Fruit fly (Drosophila melanogaster) whole organism, embryonic: ENCODE measurements around the gene ck.

Experiments
- B-H1 ChIP-seq: fragments of 200-800 bp; sonication (Bioruptor generic); IDR thresholded peaks from 3 replicates; pipeline ENCODE4 v1.3.6; 2022; ENCODE audit warnings: missing biosample characterization, missing genetic modification characterization
- Bgb ChIP-seq: fragments of 200-800 bp; sonication (Bioruptor generic); IDR thresholded peaks from 2 replicates; pipeline ENCODE4 v1.3.6; 2022; ENCODE audit warnings: missing biosample characterization, missing genetic modification characterization; ENCODE audit not compliant: partially characterized antibody
- Blimp-1 ChIP-seq: fragments of 200-800 bp; sonication (Bioruptor generic); optimal IDR thresholded peaks from 3 replicates; lab custom pipeline; 2018; ENCODE audit warnings: missing biosample characterization, missing genetic modification characterization, mild to moderate bottlenecking, moderate library complexity, missing genetic modification reagents
- CG10366 ChIP-seq: fragments of 200-800 bp; sonication (Bioruptor generic); IDR thresholded peaks from 2 replicates; pipeline ENCODE4 v1.3.6; 2022; ENCODE audit warnings: missing biosample characterization, missing genetic modification characterization
- CG11085 ChIP-seq: fragments of 200-800 bp; sonication (Bioruptor generic); IDR thresholded peaks from 2 replicates; pipeline ENCODE4 v1.3.6; 2022; ENCODE audit warnings: missing biosample characterization, missing genetic modification characterization
- CG12659 ChIP-seq: fragments of 200-800 bp; sonication (Bioruptor generic); optimal IDR thresholded peaks from 3 replicates; lab custom pipeline; 2017; ENCODE audit warnings: mild to moderate bottlenecking, missing biosample characterization, missing genetic modification reagents, missing genetic modification characterization
- CG13424 ChIP-seq: fragments of 200-800 bp; sonication (Bioruptor generic); optimal IDR thresholded peaks from 2 replicates; lab custom pipeline; 2019; ENCODE audit warnings: missing biosample characterization, mild to moderate bottlenecking, missing genetic modification characterization, moderate library complexity
- CG15601 ChIP-seq: fragments of 200-800 bp; sonication (Bioruptor generic); optimal IDR thresholded peaks from 3 replicates; lab custom pipeline; 2019; ENCODE audit warnings: missing biosample characterization, mild to moderate bottlenecking, missing genetic modification characterization, moderate library complexity
- CG17385 ChIP-seq: fragments of 200-800 bp; sonication (Bioruptor generic); optimal IDR thresholded peaks from 3 replicates; lab custom pipeline; 2018; ENCODE audit warnings: missing biosample characterization, mild to moderate bottlenecking, missing genetic modification characterization
- CG17802 ChIP-seq: fragments of 200-800 bp; sonication (Bioruptor generic); optimal IDR thresholded peaks from 2 replicates; lab custom pipeline; 2018; ENCODE audit warnings: missing biosample characterization, mild to moderate bottlenecking, missing genetic modification characterization, moderate library complexity
- CG18619 ChIP-seq: fragments of 200-800 bp; sonication (Bioruptor generic); optimal IDR thresholded peaks from 3 replicates; lab custom pipeline; 2017; ENCODE audit warnings: missing biosample characterization, mild to moderate bottlenecking, missing genetic modification characterization
- CG18764 ChIP-seq: fragments of 200-800 bp; sonication (Bioruptor generic); optimal IDR thresholded peaks from 3 replicates; lab custom pipeline; 2016; ENCODE audit warnings: missing biosample characterization, missing genetic modification characterization
- CG2116 ChIP-seq: fragments of 200-800 bp; sonication (Bioruptor generic); optimal IDR thresholded peaks from 3 replicates; lab custom pipeline; 2018; ENCODE audit warnings: missing biosample characterization, mild to moderate bottlenecking, missing genetic modification characterization
- CG32532 ChIP-seq: fragments of 200-800 bp; sonication (Bioruptor generic); IDR thresholded peaks from 2 replicates; pipeline ENCODE4 v1.3.6; 2022; ENCODE audit warnings: missing biosample characterization, missing genetic modification characterization
- CG3847 ChIP-seq: fragments of 200-800 bp; sonication (Bioruptor generic); IDR thresholded peaks from 2 replicates; pipeline ENCODE4 v1.3.6; 2022; ENCODE audit warnings: missing biosample characterization, missing genetic modification characterization
- CG4404 ChIP-seq: fragments of 200-800 bp; sonication (Bioruptor generic); IDR thresholded peaks from 2 replicates; pipeline ENCODE4 v1.3.6; 2022; ENCODE audit warnings: missing biosample characterization, missing genetic modification characterization
- CG4854 ChIP-seq: fragments of 200-800 bp; sonication (Bioruptor generic); optimal IDR thresholded peaks from 2 replicates; lab custom pipeline; 2016; ENCODE audit warnings: missing biosample characterization, missing genetic modification characterization, inconsistent platforms
- CG7357 ChIP-seq: fragments of 200-800 bp; sonication (Bioruptor generic); IDR thresholded peaks from 3 replicates; pipeline ENCODE4 v1.3.6; 2022; ENCODE audit warnings: missing biosample characterization, missing genetic modification characterization
- CG7786 ChIP-seq: fragments of 200-800 bp; sonication (Bioruptor generic); optimal IDR thresholded peaks from 2 replicates; lab custom pipeline; 2016; ENCODE audit warnings: missing biosample characterization, missing genetic modification characterization
- CG9437 ChIP-seq: fragments of 200-800 bp; sonication (Bioruptor generic); optimal IDR thresholded peaks from 2 replicates; lab custom pipeline; 2018; ENCODE audit warnings: missing biosample characterization, mild to moderate bottlenecking, missing genetic modification characterization
- CG9609 ChIP-seq: fragments of 200-800 bp; sonication (Bioruptor generic); optimal IDR thresholded peaks from 3 replicates; lab custom pipeline; 2016; ENCODE audit warnings: missing biosample characterization, missing genetic modification characterization
- CkIIα-i1 ChIP-seq: fragments of 200-800 bp; sonication (Bioruptor generic); IDR thresholded peaks from 2 replicates; pipeline ENCODE4 v1.3.6; 2022; ENCODE audit warnings: missing biosample characterization, missing genetic modification characterization
- D19B ChIP-seq: fragments of 200-800 bp; sonication (Bioruptor generic); optimal IDR thresholded peaks from 2 replicates; lab custom pipeline; 2017; ENCODE audit warnings: missing biosample characterization, mild to moderate bottlenecking, missing genetic modification characterization
- Dp ChIP-seq: fragments of 200-800 bp; sonication (Bioruptor generic); optimal IDR thresholded peaks from 2 replicates; lab custom pipeline; 2018; ENCODE audit warnings: missing biosample characterization, mild to moderate bottlenecking, missing genetic modification characterization, moderate library complexity
- Dref ChIP-seq: fragments of 200-800 bp; sonication (Bioruptor generic); IDR thresholded peaks from 2 replicates; pipeline ENCODE4 v1.3.6; 2022; ENCODE audit warnings: missing biosample characterization, missing genetic modification characterization
- Eip74EF ChIP-seq, 2 experiments: fragments of 200-800 bp in 1 of 2; fragments of >200 bp in 1 of 2; sonication (Bioruptor generic) in 1 of 2; optimal IDR thresholded peaks; 2 replicates each; lab custom pipeline; 2017 to 2019; ENCODE audit warnings: missing biosample characterization in 2 of 2, missing genetic modification characterization in 2 of 2, mild to moderate bottlenecking in 1 of 2, moderate library complexity in 1 of 2
- Fer3 ChIP-seq: fragments of 200-800 bp; sonication (Bioruptor generic); optimal IDR thresholded peaks from 2 replicates; lab custom pipeline; 2018; ENCODE audit warnings: missing biosample characterization, mild to moderate bottlenecking, missing genetic modification characterization, moderate library complexity
- Hsf ChIP-seq: fragments of 200-800 bp; sonication (Bioruptor generic); optimal IDR thresholded peaks from 3 replicates; lab custom pipeline; 2016; ENCODE audit warnings: missing biosample characterization, missing genetic modification characterization
- Mad ChIP-seq: fragments of 200-800 bp; sonication (Bioruptor generic); optimal IDR thresholded peaks from 2 replicates; lab custom pipeline; 2016; ENCODE audit warnings: missing biosample characterization, missing genetic modification characterization
- Myb ChIP-seq: fragments of 200-800 bp; sonication (Bioruptor generic); optimal IDR thresholded peaks from 2 replicates; lab custom pipeline; 2016; ENCODE audit warnings: missing biosample characterization, missing genetic modification characterization
- ara ChIP-seq: fragments of 200-800 bp; sonication (Bioruptor generic); IDR thresholded peaks from 2 replicates; pipeline ENCODE4 v1.3.6; 2022; ENCODE audit warnings: missing biosample characterization, missing genetic modification characterization
- caup ChIP-seq: fragments of 200-800 bp; sonication (Bioruptor generic); optimal IDR thresholded peaks from 3 replicates; lab custom pipeline; 2017; ENCODE audit warnings: missing biosample characterization, mild to moderate bottlenecking, missing genetic modification characterization, moderate library complexity; ENCODE audit not compliant: severe bottlenecking
- cg ChIP-seq: fragments of 200-800 bp; sonication (Bioruptor generic); optimal IDR thresholded peaks from 3 replicates; lab custom pipeline; 2019; ENCODE audit warnings: missing biosample characterization, mild to moderate bottlenecking, missing genetic modification characterization, moderate library complexity
- chinmo ChIP-seq: fragments of 200-800 bp; sonication (Bioruptor generic); IDR thresholded peaks from 4 replicates; pipeline ENCODE4 v1.3.6; 2022; ENCODE audit warnings: missing biosample characterization, missing genetic modification characterization; ENCODE audit not compliant: partially characterized antibody
- dati ChIP-seq: fragments of 200-800 bp; sonication (Bioruptor generic); IDR thresholded peaks from 2 replicates; pipeline ENCODE4 v1.3.6; 2022; ENCODE audit warnings: missing biosample characterization, missing genetic modification characterization
- ftz-f1 ChIP-seq: fragments of 200-800 bp; sonication (Bioruptor generic); optimal IDR thresholded peaks from 2 replicates; lab custom pipeline; 2016; ENCODE audit warnings: missing biosample characterization, missing genetic modification characterization
- gcm ChIP-seq: fragments of 200-800 bp; sonication (Bioruptor generic); optimal IDR thresholded peaks from 2 replicates; lab custom pipeline; 2019; ENCODE audit warnings: missing biosample characterization, mild to moderate bottlenecking, missing genetic modification characterization, moderate library complexity
- her ChIP-seq: fragments of 200-800 bp; sonication (Bioruptor generic); optimal IDR thresholded peaks from 2 replicates; lab custom pipeline; 2016; ENCODE audit warnings: missing biosample characterization, missing genetic modification characterization
- ind ChIP-seq: fragments of 200-800 bp; sonication (Bioruptor generic); optimal IDR thresholded peaks from 3 replicates; lab custom pipeline; 2016; ENCODE audit warnings: missing biosample characterization, missing genetic modification characterization
- kah ChIP-seq: fragments of 200-800 bp; sonication (Bioruptor generic); optimal IDR thresholded peaks from 2 replicates; lab custom pipeline; 2018; ENCODE audit warnings: missing biosample characterization, mild to moderate bottlenecking, missing genetic modification characterization
- ken ChIP-seq: fragments of 200-800 bp; sonication (Bioruptor generic); IDR thresholded peaks from 3 replicates; pipeline ENCODE4 v1.3.6; 2022; ENCODE audit warnings: missing biosample characterization, missing genetic modification characterization
- luna ChIP-seq: fragments of 200-800 bp; sonication (Bioruptor generic); optimal IDR thresholded peaks from 2 replicates; lab custom pipeline; 2016; ENCODE audit warnings: missing biosample characterization, missing genetic modification characterization
- peb ChIP-seq: fragments of 200-800 bp; sonication (Bioruptor generic); IDR thresholded peaks from 2 replicates; pipeline ENCODE4 v1.3.6; 2022; ENCODE audit warnings: missing biosample characterization, missing genetic modification characterization
- pum ChIP-seq: fragments of 200-800 bp; sonication (Bioruptor generic); optimal IDR thresholded peaks from 2 replicates; lab custom pipeline; 2016; ENCODE audit warnings: missing biosample characterization, missing genetic modification characterization
- ranshi ChIP-seq: fragments of 200-800 bp; sonication (Bioruptor generic); IDR thresholded peaks from 2 replicates; pipeline ENCODE4 v1.3.6; 2022; ENCODE audit warnings: missing biosample characterization, missing genetic modification characterization
- sna ChIP-seq: fragments of 200-800 bp; sonication (Bioruptor generic); IDR thresholded peaks from 2 replicates; pipeline ENCODE4 v1.3.6; 2022; ENCODE audit warnings: missing biosample characterization, missing genetic modification characterization; ENCODE audit not compliant: partially characterized antibody
- tgo ChIP-seq: fragments of 200-800 bp; sonication (Bioruptor generic); IDR thresholded peaks from 3 replicates; pipeline ENCODE4 v1.3.6; 2022; ENCODE audit warnings: missing biosample characterization, missing genetic modification characterization
- trh ChIP-seq: fragments of 200-800 bp; sonication (Bioruptor generic); optimal IDR thresholded peaks from 2 replicates; lab custom pipeline; 2016; ENCODE audit warnings: missing biosample characterization, missing genetic modification characterization
- tx ChIP-seq: fragments of 200-800 bp; sonication (Bioruptor generic); optimal IDR thresholded peaks from 2 replicates; lab custom pipeline; 2016; ENCODE audit warnings: missing biosample characterization, missing genetic modification characterization
- usp ChIP-seq: fragments of >200 bp; optimal IDR thresholded peaks from 2 replicates; lab custom pipeline; 2017; ENCODE audit warnings: missing biosample characterization, missing genetic modification characterization
- zfh2 ChIP-seq: fragments of 200-800 bp; sonication (Bioruptor generic); optimal IDR thresholded peaks from 2 replicates; lab custom pipeline; 2016; ENCODE audit warnings: missing biosample characterization, missing genetic modification characterization

ck gene

dm6 chr2L:15039309-15039772 lies 18.3 kb downstream of the ck start (continued):
- TF ChIP-seq CG7786 (GFP tag; lab: Kevin White, UChicago) (peak; percentile 2), CG18619 (GFP tag; lab: Kevin White, UChicago) (peak; percentile 31), dati (no peak), CG17802 (no peak), gcm (GFP tag; lab: Kevin White, UChicago) (no peak), CG4404 (GFP tag; lab: Robert Waterston, UW) (no peak), CG10366 (GFP tag; lab: Robert Waterston, UW) (0 out of 2 replicates have a peak, but pooled peaks have one; percentile 15), CG13424 (tag; lab: Kevin White, UChicago) (no peak), Myb (GFP tag; lab: Kevin White, UChicago) (peak; percentile 19), caup (GFP tag; lab: Kevin White, UChicago) (peak; percentile 21), pum (GFP tag; lab: Kevin White, UChicago) (peak; percentile 23), CG12659 (GFP tag; lab: Kevin White, UChicago) (peak; percentile 60), ranshi (0 out of 2 replicates have a peak, but pooled peaks have one; percentile 47), luna (GFP tag; lab: Kevin White, UChicago) (no peak), Blimp-1 (GFP tag; lab: Kevin White, UChicago) (no peak), CG7357 (GFP tag; lab: Robert Waterston, UW) (no peak), zfh2 (GFP tag; lab: Kevin White, UChicago) (peak; percentile 67), cg (GFP tag; lab: Kevin White, UChicago) (peak; percentile 55), Mad (GFP tag; lab: Kevin White, UChicago) (no peak), peb (GFP tag; lab: Robert Waterston, UW) (no peak), CG15601 (tag; lab: Kevin White, UChicago) (peak; percentile 32), tgo (GFP tag; lab: Robert Waterston, UW) (no peak), ind (GFP tag; lab: Kevin White, UChicago) (peak; percentile 15), CG9609 (peak; percentile 34), CkIIα-i1 (GFP tag; lab: Robert Waterston, UW) (no peak), Hsf (GFP tag; lab: Kevin White, UChicago) (no peak), Bgb (GFP tag; lab: Robert Waterston, UW) (peak; percentile 94), ftz-f1 (GFP tag; lab: Kevin White, UChicago) (no peak), CG9437 (GFP tag; lab: Kevin White, UChicago) (peak; percentile 21), Eip74EF (GFP tag; optimal IDR thresholded peaks at IDR 0.05; lab: Kevin White, UChicago) (no peak), tx (GFP tag; lab: Kevin White, UChicago) (no peak), kah (GFP tag; lab: Kevin White, UChicago) (no peak), Dp (GFP tag; lab: Kevin White, UChicago) (peak; percentile 25), trh (GFP tag; lab: Kevin White, UChicago) (no peak), usp (GFP tag; lab: Kevin White, UChicago) (no peak), CG4854 (GFP tag; lab: Kevin White, UChicago) (no peak), Fer3 (peak; percentile 3), B-H1 (GFP tag; lab: Robert Waterston, UW) (no peak), Dref (GFP tag; lab: Robert Waterston, UW) (peak; percentile 94), CG32532 (GFP tag; lab: Robert Waterston, UW) (peak; percentile 61; the same call in 1 of the 2 replicates), CG2116 (GFP tag; lab: Kevin White, UChicago) (peak; percentile 38), sna (GFP tag; lab: Robert Waterston, UW) (peak; percentile 65), CG17385 (GFP tag; lab: Kevin White, UChicago) (peak; percentile 81), CG18764 (GFP tag; lab: Kevin White, UChicago) (no peak), CG11085 (GFP tag; lab: Robert Waterston, UW) (peak; percentile 52; the same call in 1 of the 2 replicates), chinmo (GFP tag; lab: Robert Waterston, UW) (peak; percentile 73; the same call in 1 of the 4 replicates), CG3847 (GFP tag; lab: Robert Waterston, UW) (peak; percentile 79), her (GFP tag; lab: Kevin White, UChicago) (peak; percentile 15), ken (GFP tag; lab: Robert Waterston, UW) (no peak), ara (GFP tag; lab: Robert Waterston, UW) (no peak; the same call in 1 of the 2 replicates), D19B (GFP tag; lab: Kevin White, UChicago) (no peak)
